Worm (Caenorhabditis elegans) whole organism, L4 larva: ENCODE results near the gene srh-38.

ENCODE experiments used
- F10B5.3 ChIP-seq: sonication (generic microtip); optimal IDR thresholded peaks from 2 replicates; lab custom pipeline; 2016; ENCODE audit warnings: mild to moderate bottlenecking, missing genetic modification characterization, missing compliant biosample characterization
- F37D6.2 ChIP-seq: sonication (generic microtip); optimal IDR thresholded peaks from 2 replicates; lab custom pipeline; 2016; ENCODE audit warnings: mild to moderate bottlenecking, missing genetic modification characterization, missing compliant biosample characterization
- F44E2.7 ChIP-seq: fragments of 200-800 bp; sonication (Bioruptor generic); IDR thresholded peaks from 2 replicates; pipeline ENCODE4 v2.1.2; 2022; ENCODE audit warnings: missing genetic modification characterization, missing compliant biosample characterization
- F49E8.2 ChIP-seq: sonication (generic microtip); optimal IDR thresholded peaks from 2 replicates; lab custom pipeline; 2016; ENCODE audit warnings: missing compliant biosample characterization, mild to moderate bottlenecking, missing genetic modification characterization, borderline replicate concordance
- aha-1 ChIP-seq: fragments of 150-350 bp; peaks from one replicate; lab custom pipeline; 2014; ENCODE audit warnings: missing biosample characterization, missing genetic modification characterization
- ama-1 ChIP-seq: fragments of 150-350 bp; optimal IDR thresholded peaks from 2 replicates; lab custom pipeline; 2014; ENCODE audit warnings: inconsistent platforms, mixed read lengths
- ceh-32 ChIP-seq: sonication (generic microtip); optimal IDR thresholded peaks from 2 replicates; lab custom pipeline; 2016; ENCODE audit warnings: mild to moderate bottlenecking, missing genetic modification characterization, missing compliant biosample characterization; ENCODE audit not compliant: poor library complexity
- ceh-44 ChIP-seq: fragments of 200-800 bp; sonication (Bioruptor generic); IDR thresholded peaks from 2 replicates; pipeline ENCODE4 v1.3.6; 2022; ENCODE audit warnings: missing genetic modification reagents, missing genetic modification characterization, missing compliant biosample characterization
- ces-1 ChIP-seq: fragments of 150-350 bp; sonication (generic microtip); optimal IDR thresholded peaks from 4 replicates; lab custom pipeline; 2014; ENCODE audit warnings: missing biosample characterization, missing genetic modification reagents, missing genetic modification characterization
- cey-2 ChIP-seq: sonication (generic microtip); optimal IDR thresholded peaks from 3 replicates; lab custom pipeline; 2017; ENCODE audit warnings: missing genetic modification characterization, mild to moderate bottlenecking, missing compliant biosample characterization, antibody characterized with exemption, borderline replicate concordance; ENCODE audit not compliant: insufficient read depth
- ctbp-1 ChIP-seq: fragments of 200-800 bp; sonication (Bioruptor generic); IDR thresholded peaks from 2 replicates; pipeline ENCODE4 v1.3.6; 2022; ENCODE audit warnings: missing genetic modification reagents, missing genetic modification characterization, missing compliant biosample characterization
- daf-19 ChIP-seq: fragments of 200-800 bp; sonication (Bioruptor generic); conservative IDR thresholded peaks from 2 replicates; pipeline ENCODE4 v1.3.6; 2022; ENCODE audit warnings: missing genetic modification characterization, missing compliant biosample characterization
- dmd-6 ChIP-seq: fragments of 200-800 bp; sonication (Bioruptor generic); IDR thresholded peaks from 2 replicates; pipeline ENCODE4 v1.3.6; 2022; ENCODE audit warnings: missing genetic modification reagents, missing genetic modification characterization, missing compliant biosample characterization
- dmd-8 ChIP-seq: fragments of 200-800 bp; sonication (Bioruptor generic); IDR thresholded peaks from 2 replicates; pipeline ENCODE4 v1.3.6; 2022; ENCODE audit warnings: missing genetic modification characterization, missing compliant biosample characterization
- duxl-1 ChIP-seq: sonication (generic microtip); optimal IDR thresholded peaks from 2 replicates; lab custom pipeline; 2016; ENCODE audit warnings: mild to moderate bottlenecking, missing genetic modification characterization, moderate library complexity, missing compliant biosample characterization; ENCODE audit not compliant: poor library complexity
- dve-1 ChIP-seq: sonication (generic microtip); optimal IDR thresholded peaks from 2 replicates; lab custom pipeline; 2017; ENCODE audit warnings: antibody characterized with exemption, mild to moderate bottlenecking, missing genetic modification characterization, missing compliant biosample characterization; ENCODE audit not compliant: insufficient read depth
- fos-1 ChIP-seq: fragments of 150-350 bp; optimal IDR thresholded peaks from 2 replicates; lab custom pipeline; 2014; ENCODE audit warnings: missing biosample characterization, missing genetic modification characterization
- jun-1 ChIP-seq: fragments of 150-350 bp; optimal IDR thresholded peaks from 2 replicates; lab custom pipeline; 2014; ENCODE audit warnings: missing biosample characterization, missing genetic modification reagents, missing genetic modification characterization
- lin-1 ChIP-seq: fragments of 200-800 bp; sonication (Bioruptor generic); IDR thresholded peaks from 2 replicates; pipeline ENCODE4 v1.3.6; 2022; ENCODE audit warnings: missing genetic modification reagents, missing genetic modification characterization, missing compliant biosample characterization
- lin-13 ChIP-seq: fragments of 150-350 bp; optimal IDR thresholded peaks from 2 replicates; lab custom pipeline; 2014; ENCODE audit warnings: missing biosample characterization, missing genetic modification reagents, missing genetic modification characterization
- lin-29 ChIP-seq: fragments of 200-800 bp; sonication (Bioruptor generic); IDR thresholded peaks from 2 replicates; pipeline ENCODE4 v1.3.6; 2022; ENCODE audit warnings: missing genetic modification reagents, missing genetic modification characterization, missing compliant biosample characterization
- lin-38 ChIP-seq: fragments of 200-800 bp; sonication (Bioruptor generic); IDR thresholded peaks from 2 replicates; pipeline ENCODE4 v1.3.6; 2022; ENCODE audit warnings: missing genetic modification reagents, missing genetic modification characterization, missing compliant biosample characterization
- lsy-2 ChIP-seq, 2 experiments: fragments of 150-350 bp in 1 of 2; sonication (generic microtip) in 1 of 2; optimal IDR thresholded peaks; 2 replicates each; lab custom pipeline; 2014 to 2017; ENCODE audit warnings: missing biosample characterization in 2 of 2, missing genetic modification characterization in 2 of 2
- mdl-1 ChIP-seq, 2 experiments: fragments of 150-350 bp in 1 of 2; sonication (generic microtip) in 1 of 2; optimal IDR thresholded peaks; 2 replicates each; lab custom pipeline; 2014 to 2017; ENCODE audit warnings: missing biosample characterization in 2 of 2, missing genetic modification characterization in 2 of 2
- mxl-2 ChIP-seq: fragments of 200-800 bp; sonication (Bioruptor generic); conservative IDR thresholded peaks from 2 replicates; pipeline ENCODE4 v1.3.6; 2022; ENCODE audit warnings: missing genetic modification reagents, missing genetic modification characterization, missing compliant biosample characterization
- nhr-102 ChIP-seq: sonication (generic microtip); optimal IDR thresholded peaks from 2 replicates; lab custom pipeline; 2016; ENCODE audit warnings: mild to moderate bottlenecking, missing genetic modification characterization, moderate library complexity, missing compliant biosample characterization
- nhr-11 ChIP-seq: fragments of 150-350 bp; optimal IDR thresholded peaks from 2 replicates; lab custom pipeline; 2014; ENCODE audit warnings: missing biosample characterization, missing genetic modification characterization
- nhr-237 ChIP-seq: sonication (generic microtip); optimal IDR thresholded peaks from 2 replicates; lab custom pipeline; 2017; ENCODE audit warnings: missing biosample characterization, missing genetic modification characterization
- nhr-25 ChIP-seq: sonication (generic microtip); optimal IDR thresholded peaks from 2 replicates; lab custom pipeline; 2017; ENCODE audit warnings: missing genetic modification characterization, mild to moderate bottlenecking, missing compliant biosample characterization, antibody characterized with exemption, moderate library complexity, borderline replicate concordance; ENCODE audit not compliant: insufficient read depth
- nhr-76 ChIP-seq: fragments of 150-350 bp; optimal IDR thresholded peaks from 2 replicates; lab custom pipeline; 2014; ENCODE audit warnings: missing biosample characterization, missing genetic modification characterization
- nhr-77 ChIP-seq: fragments of 150-350 bp; optimal IDR thresholded peaks from 2 replicates; lab custom pipeline; 2014; ENCODE audit warnings: missing biosample characterization, missing genetic modification characterization
- pqm-1 ChIP-seq: sonication (generic microtip); optimal IDR thresholded peaks from 2 replicates; lab custom pipeline; 2017; ENCODE audit warnings: missing biosample characterization, missing genetic modification characterization
- sdz-12 ChIP-seq: fragments of 200-800 bp; sonication (Bioruptor generic); optimal IDR thresholded peaks from 2 replicates; lab custom pipeline; 2018; ENCODE audit warnings: mild to moderate bottlenecking, missing genetic modification characterization, missing compliant biosample characterization
- set-16 ChIP-seq: fragments of 200-800 bp; sonication (Bioruptor generic); IDR thresholded peaks from 2 replicates; pipeline ENCODE4 v1.3.6; 2022; ENCODE audit warnings: missing genetic modification reagents, missing genetic modification characterization, missing compliant biosample characterization
- skn-1 ChIP-seq: fragments of 150-350 bp; optimal IDR thresholded peaks from 2 replicates; lab custom pipeline; 2014; ENCODE audit warnings: missing biosample characterization, missing genetic modification characterization
- snpc-1.2 ChIP-seq: fragments of 200-800 bp; sonication (Bioruptor generic); IDR thresholded peaks from 2 replicates; pipeline ENCODE4 v1.3.6; 2022; ENCODE audit warnings: missing genetic modification reagents, missing genetic modification characterization, missing compliant biosample characterization
- snpc-4 ChIP-seq: fragments of 150-350 bp; optimal IDR thresholded peaks from 2 replicates; lab custom pipeline; 2014; ENCODE audit warnings: missing biosample characterization, missing genetic modification characterization
- tag-97 ChIP-seq: fragments of 200-800 bp; sonication (Bioruptor generic); IDR thresholded peaks from 2 replicates; pipeline ENCODE4 v1.3.6; 2022; ENCODE audit warnings: missing genetic modification characterization, missing compliant biosample characterization
- unc-130 ChIP-seq: sonication (generic microtip); optimal IDR thresholded peaks from 2 replicates; lab custom pipeline; 2016; ENCODE audit warnings: missing genetic modification reagents, missing genetic modification characterization, missing compliant biosample characterization
- unc-39 ChIP-seq: sonication (generic microtip); optimal IDR thresholded peaks from 2 replicates; lab custom pipeline; 2017; ENCODE audit warnings: missing biosample characterization, missing genetic modification characterization
- zfp-2 ChIP-seq: sonication (generic microtip); optimal IDR thresholded peaks from 2 replicates; lab custom pipeline; 2016; ENCODE audit warnings: mild to moderate bottlenecking, missing genetic modification characterization, missing compliant biosample characterization
- zfp-3 ChIP-seq: fragments of 200-800 bp; sonication (Bioruptor generic); conservative IDR thresholded peaks from 2 replicates; pipeline ENCODE4 v1.3.6; 2022; ENCODE audit warnings: missing genetic modification reagents, missing genetic modification characterization, missing compliant biosample characterization
- zip-2 ChIP-seq: fragments of 150-350 bp; optimal IDR thresholded peaks from 2 replicates; lab custom pipeline; 2014; ENCODE audit warnings: missing biosample characterization, missing genetic modification characterization

srh-38 gene

DNA sequence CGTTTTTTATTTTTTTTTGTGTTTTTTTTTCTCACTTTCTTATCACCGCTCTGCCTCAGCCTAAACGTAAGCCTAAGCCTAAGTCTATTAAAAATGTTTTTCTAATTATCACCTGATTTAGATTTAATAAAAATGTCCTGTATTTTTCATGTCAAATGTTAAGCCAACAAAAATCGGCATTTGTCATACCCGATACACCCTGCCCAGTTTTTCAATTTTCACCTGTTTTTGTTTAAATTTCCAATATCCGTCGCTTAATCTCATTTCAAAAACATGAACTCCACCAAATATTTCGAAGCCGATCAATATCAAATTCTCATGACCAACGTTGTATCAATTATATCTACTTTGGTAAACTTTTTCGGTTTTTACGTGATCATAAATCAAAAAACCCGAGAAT lies 8.8 kb upstream of the srh-38 start, which contains the start of gene C31B8.1:
TSS of gene C31B8.1 (plus strand) at position 301 of the 400 bp plus-strand sequence.
- TF ChIP-seq nhr-77 (no peak), cey-2 (tag; lab: Kevin White, UChicago) (no peak), aha-1 (tag; lab: Kevin White, UChicago) (no peak), ceh-44 (GFP tag; lab: Robert Waterston, UW) (no peak), unc-39 (tag; lab: Kevin White, UChicago) (no peak), lin-38 (no peak), nhr-76 (no peak), daf-19 (GFP tag; lab: Robert Waterston, UW) (no peak), F44E2.7 (GFP tag; lab: Robert Waterston, UW) (no peak)
- TF ChIP-seq, all 104 proteins: peak for 0

DNA sequence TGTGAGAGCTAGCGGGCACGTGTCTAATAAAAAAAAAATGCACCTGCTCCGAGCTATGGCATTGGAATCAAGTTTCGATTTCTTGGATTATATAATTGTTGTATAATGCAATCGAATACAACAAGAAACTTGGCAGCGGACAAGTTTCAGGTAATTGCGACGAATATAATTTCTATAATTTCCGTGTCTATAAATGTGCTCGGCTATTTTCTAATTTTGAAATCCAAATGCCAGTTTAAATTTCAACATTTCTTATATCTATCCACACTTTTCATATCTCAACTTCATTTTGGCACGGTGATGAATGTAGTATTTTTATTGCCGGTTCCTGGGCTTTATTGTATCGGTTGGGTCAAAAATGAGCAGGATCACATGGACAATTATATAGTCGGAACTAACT lies 7.3 kb upstream of the srh-38 start, which contains the start of gene C31B8.16:
TSS of gene C31B8.16 (plus strand) at position 301 of the 400 bp plus-strand sequence.
- TF ChIP-seq duxl-1 (no peak), skn-1 (tag; lab: Kevin White, UChicago) (no peak), F37D6.2 (tag; lab: Kevin White, UChicago) (no peak), dve-1 (no peak), nhr-25 (tag; lab: Kevin White, UChicago) (no peak), dmd-8 (GFP tag; lab: Robert Waterston, UW) (no peak), snpc-1.2 (no peak), mxl-2 (GFP tag; lab: Robert Waterston, UW) (no peak), ces-1 (no peak), F49E8.2 (tag; lab: Kevin White, UChicago) (no peak)

- TF ChIP-seq F10B5.3 (tag; lab: Kevin White, UChicago) (no peak), lin-13 (GFP tag; lab: Kevin White, UChicago) (no peak), nhr-11 (tag; lab: Kevin White, UChicago) (no peak), nhr-237 (tag; lab: Kevin White, UChicago) (no peak), mdl-1 (tag; optimal IDR thresholded peaks at IDR 0.05; lab: Kevin White, UChicago) (no peak), jun-1 (tag; lab: Kevin White, UChicago) (no peak), duxl-1 (no peak), zfp-2 (no peak), lsy-2 (tag; optimal IDR thresholded peaks at IDR 0.05; lab: Kevin White, UChicago) (no peak), zip-2 (no peak)
- TF ChIP-seq, all 104 proteins: peak for 0
These were observed 5.1 kb upstream of the srh-38 start, which contains the start of gene C31B8.12 for ce11 chrV:2927553-2927952. Gene C31B8.12 (minus strand): TSS chrV:2927653.

DNA sequence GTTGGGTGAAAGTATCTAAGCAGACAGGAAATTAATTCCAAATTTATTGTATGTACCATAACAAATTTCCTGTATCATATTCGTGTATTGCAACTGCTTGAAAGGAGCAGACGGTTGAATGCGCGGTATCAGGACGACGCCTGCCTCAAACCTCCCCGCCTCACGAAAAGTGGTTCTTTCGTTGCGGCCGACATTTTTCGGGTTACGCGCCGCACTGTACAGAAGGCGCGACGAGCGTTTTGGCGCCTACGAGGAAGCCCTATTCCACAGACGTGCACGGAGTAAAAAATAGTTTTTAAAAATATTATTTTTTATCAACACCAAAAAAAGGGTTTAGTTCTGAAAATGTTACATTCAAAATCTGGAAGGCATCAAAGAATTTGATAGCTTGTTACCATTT lies 2.4 kb downstream of the srh-38 start:
- TF ChIP-seq snpc-1.2 = 0 out of 2 replicates have a peak, but pooled peaks have one; percentile 42
- no peak for TF ChIP-seq lin-1
- no peak for TF ChIP-seq pqm-1 (tag; lab: Kevin White, UChicago)

DNA sequence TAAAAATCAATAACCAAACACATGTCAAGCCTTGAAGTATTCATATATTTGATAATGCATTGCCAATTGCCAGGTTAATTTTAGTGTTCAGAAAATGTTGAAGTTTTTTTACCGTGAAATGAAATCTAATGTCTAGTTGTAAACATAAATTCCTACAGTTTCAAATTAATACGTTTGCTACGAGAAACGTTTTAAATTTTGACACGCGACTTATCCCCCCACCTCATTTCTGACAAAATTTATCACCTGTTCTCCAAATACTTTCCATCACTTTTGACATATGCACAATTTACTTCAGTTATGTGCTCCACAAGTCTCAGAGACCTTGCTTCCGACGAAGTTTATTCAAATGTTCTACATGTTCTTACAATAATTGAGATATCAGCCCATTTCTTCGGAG lies 8.5 kb downstream of the srh-38 start, which contains the start of gene srh-146:
TSS of gene srh-146 (plus strand) at position 301 of the 400 bp plus-strand sequence.
- TF ChIP-seq ama-1 (lab: Kevin White, UChicago) = no peak
- no peak for TF ChIP-seq tag-97 (GFP tag; lab: Robert Waterston, UW)
- TF ChIP-seq nhr-102 (tag; lab: Kevin White, UChicago) = no peak
- no peak for TF ChIP-seq ceh-32
- TF ChIP-seq dmd-6 = no peak
- no peak for TF ChIP-seq F37D6.2 (tag; lab: Kevin White, UChicago)
- TF ChIP-seq unc-130 (GFP tag; lab: Kevin White, UChicago) = no peak
- no peak for TF ChIP-seq snpc-4 (tag; lab: Kevin White, UChicago)
- TF ChIP-seq sdz-12 (GFP tag; lab: Kevin White, UChicago) = no peak
- TF ChIP-seq zfp-3 (GFP tag; lab: Robert Waterston, UW) = no peak
- no peak for TF ChIP-seq unc-39 (tag; lab: Kevin White, UChicago)
- no peak for TF ChIP-seq set-16 (GFP tag; lab: Robert Waterston, UW)
- no peak for TF ChIP-seq fos-1 (tag; lab: Kevin White, UChicago)
- no peak for TF ChIP-seq ctbp-1 (GFP tag; lab: Robert Waterston, UW)
- TF ChIP-seq lsy-2 (tag; optimal IDR thresholded peaks at IDR 0.05; lab: Kevin White, UChicago) = no peak
- TF ChIP-seq F10B5.3 (tag; lab: Kevin White, UChicago) = no peak
- no peak for TF ChIP-seq lin-29 (GFP tag; lab: Robert Waterston, UW)
